Worm (Caenorhabditis elegans) whole organism, L3 larva: ENCODE data around the gene ZK809.5.

Experiments
- R02D3.7 ChIP-seq: fragments of 150-350 bp; optimal IDR thresholded peaks from 2 replicates; lab custom pipeline; 2014; ENCODE audit warnings: missing biosample characterization, missing genetic modification characterization
- ZK546.5 ChIP-seq: sonication (generic microtip); optimal IDR thresholded peaks from 2 replicates; lab custom pipeline; 2017; ENCODE audit warnings: missing biosample characterization, missing genetic modification characterization
- aly-2 ChIP-seq: fragments of 150-350 bp; optimal IDR thresholded peaks from 2 replicates; lab custom pipeline; 2014; ENCODE audit warnings: missing biosample characterization, missing genetic modification characterization
- ceh-28 ChIP-seq: fragments of 150-350 bp; optimal IDR thresholded peaks from 2 replicates; lab custom pipeline; 2014; ENCODE audit warnings: missing biosample characterization, missing genetic modification reagents, missing genetic modification characterization
- ceh-82 ChIP-seq: fragments of 150-350 bp; optimal IDR thresholded peaks from 2 replicates; lab custom pipeline; 2014; ENCODE audit warnings: missing biosample characterization, missing genetic modification characterization
- ceh-9 ChIP-seq: sonication (generic microtip); optimal IDR thresholded peaks from 2 replicates; lab custom pipeline; 2018; ENCODE audit warnings: missing biosample characterization, missing genetic modification characterization
- daf-12 ChIP-seq: fragments of 150-350 bp; optimal IDR thresholded peaks from 2 replicates; lab custom pipeline; 2014; ENCODE audit warnings: missing biosample characterization, missing genetic modification reagents, missing genetic modification characterization
- egl-5 ChIP-seq: fragments of 150-350 bp; optimal IDR thresholded peaks from 2 replicates; lab custom pipeline; 2017; ENCODE audit warnings: missing biosample characterization, missing genetic modification reagents, missing genetic modification characterization, inconsistent platforms
- elt-1 ChIP-seq: fragments of 150-350 bp; optimal IDR thresholded peaks from 2 replicates; lab custom pipeline; 2014; ENCODE audit warnings: missing biosample characterization, missing genetic modification characterization
- elt-2 ChIP-seq: sonication (generic microtip); optimal IDR thresholded peaks from 2 replicates; lab custom pipeline; 2016; ENCODE audit warnings: missing genetic modification reagents, mild to moderate bottlenecking, missing genetic modification characterization, missing compliant biosample characterization
- elt-3 ChIP-seq, 3 experiments: fragments of 150-350 bp in 1 of 3; sonication (generic microtip) in 2 of 3; optimal IDR thresholded peaks; 2 replicates in 2 of 3; 4 replicates in 1 of 3; lab custom pipeline; 2014 to 2017; ENCODE audit warnings: missing biosample characterization in 3 of 3, missing genetic modification characterization in 3 of 3
- eor-1 ChIP-seq, 2 experiments: fragments of 150-350 bp; optimal IDR thresholded peaks; 2 replicates each; lab custom pipeline; 2014 to 2018; ENCODE audit warnings: missing biosample characterization in 2 of 2, missing genetic modification characterization in 2 of 2
- fkh-10 ChIP-seq: sonication (generic microtip); optimal IDR thresholded peaks from 2 replicates; lab custom pipeline; 2017; ENCODE audit warnings: missing biosample characterization, missing genetic modification reagents, missing genetic modification characterization
- fkh-2 ChIP-seq: fragments of 150-350 bp; optimal IDR thresholded peaks from 2 replicates; lab custom pipeline; 2014; ENCODE audit warnings: missing biosample characterization, missing genetic modification reagents, missing genetic modification characterization
- fos-1 ChIP-seq: fragments of 150-350 bp; optimal IDR thresholded peaks from 2 replicates; lab custom pipeline; 2014; ENCODE audit warnings: missing biosample characterization, missing genetic modification characterization
- jun-1 ChIP-seq: fragments of 150-350 bp; optimal IDR thresholded peaks from 2 replicates; lab custom pipeline; 2014; ENCODE audit warnings: missing biosample characterization, missing genetic modification reagents, missing genetic modification characterization
- lin-15B ChIP-seq: fragments of 150-350 bp; optimal IDR thresholded peaks from 2 replicates; lab custom pipeline; 2014; ENCODE audit warnings: missing biosample characterization, missing genetic modification characterization
- lin-39 ChIP-seq: fragments of 150-350 bp; optimal IDR thresholded peaks from 2 replicates; lab custom pipeline; 2018; ENCODE audit warnings: missing biosample characterization, missing genetic modification reagents, missing genetic modification characterization
- mdl-1 ChIP-seq: fragments of 150-350 bp; optimal IDR thresholded peaks from 2 replicates; lab custom pipeline; 2014; ENCODE audit warnings: missing biosample characterization, missing genetic modification characterization
- mml-1 ChIP-seq: fragments of 150-350 bp; sonication (generic microtip); optimal IDR thresholded peaks from 3 replicates; lab custom pipeline; 2014; ENCODE audit warnings: missing biosample characterization, missing genetic modification characterization
- nfya-1 ChIP-seq: sonication (generic microtip); optimal IDR thresholded peaks from 2 replicates; lab custom pipeline; 2017; ENCODE audit warnings: missing genetic modification characterization, mild to moderate bottlenecking, missing compliant biosample characterization, antibody characterized with exemption, moderate library complexity; ENCODE audit not compliant: insufficient read depth
- nhr-11 ChIP-seq: fragments of 150-350 bp; optimal IDR thresholded peaks from 2 replicates; lab custom pipeline; 2014; ENCODE audit warnings: missing biosample characterization, missing genetic modification characterization
- nhr-12 ChIP-seq: fragments of 150-350 bp; optimal IDR thresholded peaks from 2 replicates; lab custom pipeline; 2014; ENCODE audit warnings: missing biosample characterization, missing genetic modification characterization
- nhr-23 ChIP-seq: fragments of 150-350 bp; optimal IDR thresholded peaks from 2 replicates; lab custom pipeline; 2014; ENCODE audit warnings: missing biosample characterization, missing genetic modification reagents, missing genetic modification characterization
- nhr-25 ChIP-seq: sonication (generic microtip); optimal IDR thresholded peaks from 2 replicates; lab custom pipeline; 2017; ENCODE audit warnings: missing biosample characterization, missing genetic modification characterization
- nhr-28 ChIP-seq: fragments of 150-350 bp; optimal IDR thresholded peaks from 2 replicates; lab custom pipeline; 2014; ENCODE audit warnings: missing biosample characterization, missing genetic modification characterization
- nhr-43 ChIP-seq: sonication (generic microtip); optimal IDR thresholded peaks from 2 replicates; lab custom pipeline; 2016; ENCODE audit warnings: mild to moderate bottlenecking, missing genetic modification characterization, missing compliant biosample characterization; ENCODE audit not compliant: poor library complexity, severe bottlenecking
- nhr-67 ChIP-seq: fragments of 150-350 bp; optimal IDR thresholded peaks from 2 replicates; lab custom pipeline; 2014; ENCODE audit warnings: missing biosample characterization, missing genetic modification characterization
- nhr-76 ChIP-seq: fragments of 150-350 bp; sonication (generic microtip); optimal IDR thresholded peaks from 5 replicates; lab custom pipeline; 2014; ENCODE audit warnings: missing biosample characterization, missing genetic modification characterization
- nhr-77 ChIP-seq: fragments of 150-350 bp; optimal IDR thresholded peaks from 2 replicates; lab custom pipeline; 2014; ENCODE audit warnings: missing biosample characterization, missing genetic modification characterization
- pha-4 ChIP-seq: fragments of 150-350 bp; optimal IDR thresholded peaks from 2 replicates; lab custom pipeline; 2014; ENCODE audit warnings: missing biosample characterization, missing genetic modification reagents, missing genetic modification characterization
- pqm-1 ChIP-seq: fragments of 150-350 bp; optimal IDR thresholded peaks from 2 replicates; lab custom pipeline; 2017; ENCODE audit warnings: missing biosample characterization, missing genetic modification characterization, inconsistent platforms
- sea-2 ChIP-seq: fragments of 150-350 bp; sonication (generic microtip); optimal IDR thresholded peaks from 4 replicates; lab custom pipeline; 2014; ENCODE audit warnings: missing biosample characterization, missing genetic modification reagents, missing genetic modification characterization
- skn-1 ChIP-seq: fragments of 150-350 bp; optimal IDR thresholded peaks from 2 replicates; lab custom pipeline; 2014; ENCODE audit warnings: missing biosample characterization, missing genetic modification characterization
- snpc-4 ChIP-seq: fragments of 150-350 bp; optimal IDR thresholded peaks from 2 replicates; lab custom pipeline; 2014; ENCODE audit warnings: missing biosample characterization, missing genetic modification characterization
- unc-39 ChIP-seq: sonication (generic microtip); optimal IDR thresholded peaks from 4 replicates; lab custom pipeline; 2017; ENCODE audit warnings: missing biosample characterization, missing genetic modification characterization
- zag-1 ChIP-seq: fragments of 150-350 bp; optimal IDR thresholded peaks from 2 replicates; lab custom pipeline; 2014; ENCODE audit warnings: missing biosample characterization, missing genetic modification characterization
- ztf-11 ChIP-seq: fragments of 150-350 bp; optimal IDR thresholded peaks from 2 replicates; lab custom pipeline; 2014; ENCODE audit warnings: missing biosample characterization, missing genetic modification characterization
- ztf-4 ChIP-seq: fragments of 150-350 bp; optimal IDR thresholded peaks from 2 replicates; lab custom pipeline; 2014; ENCODE audit warnings: missing biosample characterization, missing genetic modification characterization

ZK809.5 gene

ce11 chrIV:11650344-11650743 is 6.2 kb upstream of the ZK809.5 start:
- no peak for TF ChIP-seq elt-1
- TF ChIP-seq sea-2, result no peak
- no peak for TF ChIP-seq ceh-82 (tag; lab: Kevin White, UChicago)
- no peak for TF ChIP-seq snpc-4 (tag; lab: Kevin White, UChicago)
- no peak for TF ChIP-seq ceh-9 (tag; lab: Kevin White, UChicago)
- no peak for TF ChIP-seq zag-1 (tag; lab: Kevin White, UChicago)
- no peak for TF ChIP-seq pha-4
- TF ChIP-seq egl-5, result no peak
- TF ChIP-seq nhr-28 (tag; lab: Kevin White, UChicago), result no peak
- no peak for TF ChIP-seq fkh-2 (tag; lab: Kevin White, UChicago)
- TF ChIP-seq nhr-67 (tag; lab: Kevin White, UChicago), result no peak
- no peak for TF ChIP-seq eor-1 (tag; optimal IDR thresholded peaks at IDR 0.05; lab: Kevin White, UChicago)
- no peak for TF ChIP-seq nhr-76 (tag; lab: Kevin White, UChicago)

- no peak for TF ChIP-seq lin-15B (tag; lab: Kevin White, UChicago)
- TF ChIP-seq nhr-23, result no peak
- no peak for TF ChIP-seq elt-3 (tag; optimal IDR thresholded peaks at IDR 0.05; lab: Kevin White, UChicago)
- no peak for TF ChIP-seq fkh-2 (tag; lab: Kevin White, UChicago)
- no peak for TF ChIP-seq R02D3.7 (tag; lab: Kevin White, UChicago)
- no peak for TF ChIP-seq pqm-1 (tag; lab: Kevin White, UChicago)
- TF ChIP-seq pha-4, result peak; percentile 16
- no peak for TF ChIP-seq ceh-9 (tag; lab: Kevin White, UChicago)
Observed at ce11 chrIV:11651965-11652453, 4.5 kb upstream of the ZK809.5 start, which contains the start of the genes acl-3 and ndub-6. acl-3 (minus strand) TSS chrIV:11652023. ndub-6 (plus strand) TSS chrIV:11652403.

- TF ChIP-seq ceh-82 (tag; lab: Kevin White, UChicago), result no peak
- TF ChIP-seq skn-1 (tag; lab: Kevin White, UChicago), result no peak
- TF ChIP-seq pha-4, result no peak
- TF ChIP-seq eor-1 (tag; optimal IDR thresholded peaks at IDR 0.05; lab: Kevin White, UChicago), result no peak
- no peak for TF ChIP-seq ztf-4 (tag; lab: Kevin White, UChicago)
- TF ChIP-seq ceh-9 (tag; lab: Kevin White, UChicago), result no peak
- TF ChIP-seq jun-1 (tag; lab: Kevin White, UChicago), result no peak
- TF ChIP-seq nhr-12 (tag; lab: Kevin White, UChicago), result no peak
- no peak for TF ChIP-seq elt-2 (tag; lab: Kevin White, UChicago)
- no peak for TF ChIP-seq unc-39 (tag; lab: Kevin White, UChicago)
Observed at ce11 chrIV:11655370-11655769, 1.2 kb upstream of the ZK809.5 start, which contains the start of gene ent-1. ent-1 (minus strand) TSS chrIV:11655470.

- no peak for TF ChIP-seq eor-1 (tag; optimal IDR thresholded peaks at IDR 0.05; lab: Kevin White, UChicago)
- no peak for TF ChIP-seq mdl-1 (tag; lab: Kevin White, UChicago)
- TF ChIP-seq zag-1 (tag; lab: Kevin White, UChicago), result no peak
- no peak for TF ChIP-seq fkh-2 (tag; lab: Kevin White, UChicago)
- TF ChIP-seq daf-12, result no peak
- TF ChIP-seq elt-2 (tag; lab: Kevin White, UChicago), result no peak
- no peak for TF ChIP-seq ztf-4 (tag; lab: Kevin White, UChicago)
- TF ChIP-seq nhr-23, result no peak
- TF ChIP-seq pha-4, result no peak
- no peak for TF ChIP-seq ztf-11 (tag; lab: Kevin White, UChicago)
- no peak for TF ChIP-seq unc-39 (tag; lab: Kevin White, UChicago)
- TF ChIP-seq nfya-1, result no peak
- TF ChIP-seq nhr-77, result no peak
- TF ChIP-seq ceh-82 (tag; lab: Kevin White, UChicago), result no peak
- TF ChIP-seq mml-1 (tag; lab: Kevin White, UChicago), result no peak
- TF ChIP-seq nhr-43 (tag; lab: Kevin White, UChicago), result no peak
- no peak for TF ChIP-seq ZK546.5 (tag; lab: Kevin White, UChicago)
Observed at ce11 chrIV:11659794-11660312, 3.3 kb downstream of the ZK809.5 start, which contains the start of gene ZK792.1. ZK792.1 (plus strand) TSS chrIV:11659844.

- TF ChIP-seq fkh-10 (GFP tag; lab: Kevin White, UChicago), result no peak
- TF ChIP-seq ztf-4 (tag; lab: Kevin White, UChicago), result no peak
- no peak for TF ChIP-seq R02D3.7 (tag; lab: Kevin White, UChicago)
- TF ChIP-seq egl-5, result no peak
- TF ChIP-seq ztf-11 (tag; lab: Kevin White, UChicago), result no peak
- TF ChIP-seq ceh-28 (tag; lab: Kevin White, UChicago), result no peak
- no peak for TF ChIP-seq lin-15B (tag; lab: Kevin White, UChicago)
- no peak for TF ChIP-seq elt-3 (tag; optimal IDR thresholded peaks at IDR 0.05; lab: Kevin White, UChicago)
- TF ChIP-seq fkh-2 (tag; lab: Kevin White, UChicago), result no peak
- no peak for TF ChIP-seq unc-39 (tag; lab: Kevin White, UChicago)
- no peak for TF ChIP-seq aly-2 (tag; lab: Kevin White, UChicago)
- TF ChIP-seq ceh-9 (tag; lab: Kevin White, UChicago), result no peak
- TF ChIP-seq nhr-25 (tag; lab: Kevin White, UChicago), result no peak
- no peak for TF ChIP-seq lin-39
- TF ChIP-seq pqm-1 (tag; lab: Kevin White, UChicago), result no peak
- no peak for TF ChIP-seq nhr-43 (tag; lab: Kevin White, UChicago)
- no peak for TF ChIP-seq nhr-11 (tag; lab: Kevin White, UChicago)
- TF ChIP-seq nfya-1, result no peak
- TF ChIP-seq fos-1 (tag; lab: Kevin White, UChicago), result no peak
- TF ChIP-seq nhr-23, result no peak
Observed at ce11 chrIV:11665010-11665409, 8.5 kb downstream of the ZK809.5 start, which contains the start of gene ZK809.9. ZK809.9 (plus strand) TSS chrIV:11665310.
